Worm (Caenorhabditis elegans): ENCODE measurements around the gene Y37E11AR.7.
A peak's percentile ranks its signal among the peaks of the same experiment; 100 is the strongest.

DNA sequence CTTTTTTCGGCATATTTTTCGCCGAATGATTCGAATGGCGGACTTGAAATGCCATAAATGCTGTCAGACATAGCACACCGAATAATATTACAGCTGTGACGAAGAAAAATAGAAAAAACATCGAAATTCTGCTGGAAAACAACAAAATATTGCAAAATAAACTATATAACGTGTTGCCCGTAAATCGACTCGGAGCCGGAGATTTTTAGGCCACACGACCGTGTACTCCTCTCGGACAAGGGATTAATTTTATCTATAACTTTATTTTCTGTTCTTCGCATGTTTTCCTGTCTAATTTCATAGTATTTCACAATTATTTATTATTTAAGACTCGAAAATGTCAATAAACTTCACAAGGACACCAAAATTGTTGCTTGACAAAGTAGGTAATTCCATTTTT is 48.0 kb upstream of the Y37E11AR.7 start, which contains the start of the genes algn-14 and M02B7.2:
- TF ChIP-seq dao-5 (tag; optimal IDR thresholded peaks at IDR 0.05) (no peak), him-1 (tag; optimal IDR thresholded peaks at IDR 0.05) (no peak), W03F9.2 (tag; optimal IDR thresholded peaks at IDR 0.05) (peak; percentile 49)
